Worm (Caenorhabditis elegans) whole organism, early embryonic: Measurements from ENCODE around the gene gldi-8.

Experiments
- B0310.2 ChIP-seq: sonication (generic microtip); optimal IDR thresholded peaks from 2 replicates; lab custom pipeline; 2016; ENCODE audit warnings: mild to moderate bottlenecking, missing genetic modification characterization, missing compliant biosample characterization
- aly-1 ChIP-seq: sonication (generic microtip); optimal IDR thresholded peaks from 2 replicates; lab custom pipeline; 2016; ENCODE audit warnings: missing genetic modification characterization, missing compliant biosample characterization
- ama-1 ChIP-seq: fragments of 150-350 bp; optimal IDR thresholded peaks from 2 replicates; lab custom pipeline; 2014
- ceh-13 ChIP-seq: fragments of 200-800 bp; sonication (Bioruptor generic); optimal IDR thresholded peaks from 2 replicates; lab custom pipeline; 2018; ENCODE audit warnings: mild to moderate bottlenecking, missing genetic modification characterization, missing compliant biosample characterization
- flt-1 ChIP-seq: fragments of 200-800 bp; sonication (Bioruptor generic); IDR thresholded peaks from 2 replicates; pipeline ENCODE4 v1.3.6; 2022; ENCODE audit warnings: missing genetic modification characterization, missing compliant biosample characterization
- hmbx-1 ChIP-seq: sonication (generic microtip); optimal IDR thresholded peaks from 2 replicates; lab custom pipeline; 2016; ENCODE audit warnings: mild to moderate bottlenecking, missing genetic modification characterization, missing compliant biosample characterization
- hnd-1 ChIP-seq: sonication (generic microtip); optimal IDR thresholded peaks from 2 replicates; lab custom pipeline; 2016; ENCODE audit warnings: missing genetic modification characterization, missing compliant biosample characterization
- pes-1 ChIP-seq: fragments of 200-800 bp; sonication (Bioruptor generic); IDR thresholded peaks from 2 replicates; pipeline ENCODE4 v1.3.6; 2022; ENCODE audit warnings: missing genetic modification reagents, missing genetic modification characterization, missing compliant biosample characterization
- scrt-1 ChIP-seq: fragments of 200-800 bp; sonication (Bioruptor generic); IDR thresholded peaks from 2 replicates; pipeline ENCODE4 v1.3.6; 2022; ENCODE audit warnings: missing genetic modification characterization, missing compliant biosample characterization
- sea-1 ChIP-seq: fragments of 200-800 bp; sonication (Bioruptor generic); conservative IDR thresholded peaks from 2 replicates; pipeline ENCODE4 v1.3.6; 2022; ENCODE audit warnings: missing genetic modification characterization, missing compliant biosample characterization
- tbx-11 ChIP-seq: fragments of 200-800 bp; sonication (Bioruptor generic); IDR thresholded peaks from 2 replicates; pipeline ENCODE4 v1.3.6; 2022; ENCODE audit warnings: missing genetic modification characterization, missing compliant biosample characterization
- tbx-37 ChIP-seq: fragments of 200-800 bp; sonication (Bioruptor generic); conservative IDR thresholded peaks from 2 replicates; pipeline ENCODE4 v1.3.6; 2022; ENCODE audit warnings: missing genetic modification reagents, missing genetic modification characterization, missing compliant biosample characterization
- tra-4 ChIP-seq: sonication (generic microtip); optimal IDR thresholded peaks from 2 replicates; lab custom pipeline; 2017; ENCODE audit warnings: missing genetic modification characterization, missing compliant biosample characterization

ce11 chrIII:12551253-12551652 is 48.3 kb downstream of the gldi-8 start:
- TF ChIP-seq pes-1 (no peak), tra-4 (no peak), hmbx-1 (tag; lab: Kevin White, UChicago) (no peak), flt-1 (GFP tag; lab: Robert Waterston, UW) (no peak), ama-1 (lab: Kevin White, UChicago) (no peak), sea-1 (GFP tag; lab: Robert Waterston, UW) (no peak), aly-1 (no peak), B0310.2 (tag; lab: Kevin White, UChicago) (no peak), ceh-13 (no peak), hnd-1 (tag; lab: Kevin White, UChicago) (no peak), tbx-11 (no peak), tbx-37 (GFP tag; lab: Robert Waterston, UW) (no peak), scrt-1 (GFP tag; lab: Robert Waterston, UW) (no peak)
